Fruit fly (Drosophila melanogaster): ENCODE results near the gene Gr68a.

Gene Gr68a

dm6 chr3L:11772608-11773017 is 21.5 kb downstream of the Gr68a start (continued):
- TF ChIP-seq Camta (GFP tag; optimal IDR thresholded peaks at IDR 0.05): no peak
- TF ChIP-seq CG8290 (GFP tag; optimal IDR thresholded peaks at IDR 0.05): no peak
- TF ChIP-seq CG8290 (tag; optimal IDR thresholded peaks at IDR 0.05): peak in 1 of 2 experiments; percentile 52
- TF ChIP-seq CoRest (tag; optimal IDR thresholded peaks at IDR 0.05): no peak
- TF ChIP-seq ato (GFP tag; IDR thresholded peaks at IDR 0.05; ENCODE audit: partially characterized antibody): no peak
- 0 out of 3 replicates have a peak, but pooled peaks have one; percentile 13 for TF ChIP-seq CG34224 (GFP tag; IDR thresholded peaks at IDR 0.05; ENCODE audit: partially characterized antibody)
- TF ChIP-seq CG8924 (tag; optimal IDR thresholded peaks at IDR 0.05): no peak
- 0 out of 2 replicates have a peak, but pooled peaks have one; percentile 22 for TF ChIP-seq unc-4 (GFP tag; IDR thresholded peaks at IDR 0.05; ENCODE audit: partially characterized antibody)
- peak; percentile 67 for TF ChIP-seq Nf-YC (tag; optimal IDR thresholded peaks at IDR 0.05)
- TF ChIP-seq sd (tag; optimal IDR thresholded peaks at IDR 0.05): peak; percentile 78
- no peak for TF ChIP-seq cg (GFP tag; optimal IDR thresholded peaks at IDR 0.05)
- TF ChIP-seq grn (GFP tag; optimal IDR thresholded peaks at IDR 0.05): peak; percentile 100
- peak; percentile 14 for TF ChIP-seq CG13296 (GFP tag; optimal IDR thresholded peaks at IDR 0.05)
- TF ChIP-seq CG4360 (GFP tag; IDR thresholded peaks at IDR 0.05): peak; percentile 25; the same call in 1 of the 2 replicates
- TF ChIP-seq CG7987 (GFP tag; optimal IDR thresholded peaks at IDR 0.05): peak; percentile 18
- peak; percentile 48 for TF ChIP-seq CG12071 (GFP tag; optimal IDR thresholded peaks at IDR 0.05)
- TF ChIP-seq Pdp1 (GFP tag; optimal IDR thresholded peaks at IDR 0.05): peak in 1 of 2 experiments; percentile 60
- no peak for TF ChIP-seq Dip2 (GFP tag; IDR thresholded peaks at IDR 0.05)
- TF ChIP-seq so (GFP tag; IDR thresholded peaks at IDR 0.05): 0 out of 3 replicates have a peak, but pooled peaks have one; percentile 30
- TF ChIP-seq ci (GFP tag; IDR thresholded peaks at IDR 0.05): peak; percentile 40; the same call in 1 of the 3 replicates
- peak; percentile 23 for TF ChIP-seq salm (tag; optimal IDR thresholded peaks at IDR 0.05)
- no peak for TF ChIP-seq CG4854 (GFP tag; optimal IDR thresholded peaks at IDR 0.05)
- TF ChIP-seq Doc2 (GFP tag; IDR thresholded peaks at IDR 0.05): no peak
- peak; percentile 69 for TF ChIP-seq Hey (tag; optimal IDR thresholded peaks at IDR 0.05)
- peak; percentile 89 for TF ChIP-seq CG10543 (GFP tag; optimal IDR thresholded peaks at IDR 0.05)
- no peak for TF ChIP-seq CG4730 (GFP tag; IDR thresholded peaks at IDR 0.05)
- TF ChIP-seq sc (optimal IDR thresholded peaks at IDR 0.05): no peak
- TF ChIP-seq sc (GFP tag; optimal IDR thresholded peaks at IDR 0.05): no peak
- peak; percentile 57 for TF ChIP-seq caup (GFP tag; optimal IDR thresholded peaks at IDR 0.05; ENCODE audit: severe bottlenecking)
- peak; percentile 9 for TF ChIP-seq kah (GFP tag; optimal IDR thresholded peaks at IDR 0.05)
- TF ChIP-seq bsh (GFP tag; optimal IDR thresholded peaks at IDR 0.05): no peak
- TF ChIP-seq stc (GFP tag; IDR thresholded peaks at IDR 0.05): 0 out of 2 replicates have a peak, but pooled peaks have one; percentile 12
- 0 out of 3 replicates have a peak, but pooled peaks have one; percentile 25 for TF ChIP-seq otp (GFP tag; IDR thresholded peaks at IDR 0.05)
- TF ChIP-seq kay (GFP tag; optimal IDR thresholded peaks at IDR 0.05): peak; percentile 20
- no peak for TF ChIP-seq CG13624 (GFP tag; optimal IDR thresholded peaks at IDR 0.05)
- TF ChIP-seq CG1024 (GFP tag; IDR thresholded peaks at IDR 0.05): no peak
- no peak for TF ChIP-seq nerfin-1 (tag; optimal IDR thresholded peaks at IDR 0.05)
- TF ChIP-seq pros (GFP tag; optimal IDR thresholded peaks at IDR 0.05): peak; percentile 68
- TF ChIP-seq CG17802 (tag; optimal IDR thresholded peaks at IDR 0.05): no peak
- TF ChIP-seq Bdp1 (GFP tag; optimal IDR thresholded peaks at IDR 0.05): peak; percentile 94
- TF ChIP-seq CG34376 (GFP tag; optimal IDR thresholded peaks at IDR 0.05): peak; percentile 83
- TF ChIP-seq CG17568 (GFP tag; optimal IDR thresholded peaks at IDR 0.05): no peak
- no peak for TF ChIP-seq bigmax (GFP tag; optimal IDR thresholded peaks at IDR 0.05)
- no peak for TF ChIP-seq CG32772 (GFP tag; IDR thresholded peaks at IDR 0.05)
- TF ChIP-seq ftz-f1 (GFP tag; optimal IDR thresholded peaks at IDR 0.05): peak; percentile 73
- TF ChIP-seq Lim3 (GFP tag; IDR thresholded peaks at IDR 0.05): 0 out of 2 replicates have a peak, but pooled peaks have one; percentile 38
- TF ChIP-seq CG12155 (GFP tag; optimal IDR thresholded peaks at IDR 0.05): no peak
- TF ChIP-seq Med (GFP tag): peak; percentile 88
- no peak for TF ChIP-seq CG11247 (GFP tag; IDR thresholded peaks at IDR 0.05)
- peak; percentile 98 for TF ChIP-seq GATAe (GFP tag; conservative IDR thresholded peaks at IDR 0.05)

All from whole organism, embryonic.